Worm (Caenorhabditis elegans) whole organism, L4/young adult: Measurements from ENCODE around the gene marc-5.

Experiments
- W03F9.2 ChIP-seq: fragments of 150-350 bp; optimal IDR thresholded peaks from 2 replicates; lab custom pipeline; 2014; ENCODE audit warnings: missing biosample characterization, missing genetic modification characterization
- dao-5 ChIP-seq: sonication (generic microtip); optimal IDR thresholded peaks from 2 replicates; lab custom pipeline; 2016; ENCODE audit warnings: missing genotype, missing genetic modification characterization, moderate library complexity, missing compliant biosample characterization
- him-1 ChIP-seq: sonication (generic microtip); optimal IDR thresholded peaks from 2 replicates; lab custom pipeline; 2016; ENCODE audit warnings: missing genotype, missing genetic modification reagents, missing genetic modification characterization, missing compliant biosample characterization

DNA sequence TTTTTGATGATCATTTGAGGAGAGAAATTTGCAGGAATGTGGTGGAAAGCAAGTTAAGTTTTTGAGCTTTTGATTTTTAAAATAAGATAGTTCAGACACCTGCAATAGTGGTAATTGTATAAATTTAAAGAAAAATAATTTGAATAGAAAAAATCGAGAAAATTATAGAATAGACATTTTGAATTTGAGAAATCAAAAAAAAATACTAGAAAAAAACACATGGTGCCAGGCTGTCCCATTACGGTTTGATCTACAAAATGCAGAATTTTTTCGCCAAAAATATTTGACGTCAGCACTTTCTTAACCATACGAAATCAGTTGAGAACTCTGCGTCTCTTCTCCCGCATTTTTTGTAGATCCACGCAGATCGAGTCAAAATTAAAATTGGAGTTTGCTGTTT, 38.2 kb upstream of the marc-5 start, which contains the start of gene sre-27:
- TF ChIP-seq W03F9.2 (tag; lab: Kevin White, UChicago) (no peak), him-1 (tag; lab: Kevin White, UChicago) (no peak), dao-5 (tag; lab: Kevin White, UChicago) (no peak)
